Fruit fly (Drosophila melanogaster) Kc167 (cell line): Measurements from ENCODE around the gene CG9801.

ENCODE experiments used
- Myc ChIP-seq: fragments of >200 bp; optimal IDR thresholded peaks from 2 replicates; lab custom pipeline; 2017; ENCODE audit warnings: missing external identifiers
- Sin3A ChIP-seq: fragments of >200 bp; optimal IDR thresholded peaks from 2 replicates; lab custom pipeline; 2018; ENCODE audit warnings: missing external identifiers
- psq ChIP-seq: fragments of >200 bp; optimal IDR thresholded peaks from 2 replicates; lab custom pipeline; 2017; ENCODE audit warnings: missing external identifiers
- ttk ChIP-seq: sonication (Bioruptor generic); optimal IDR thresholded peaks from 2 replicates; lab custom pipeline; 2017; ENCODE audit warnings: missing external identifiers

DNA sequence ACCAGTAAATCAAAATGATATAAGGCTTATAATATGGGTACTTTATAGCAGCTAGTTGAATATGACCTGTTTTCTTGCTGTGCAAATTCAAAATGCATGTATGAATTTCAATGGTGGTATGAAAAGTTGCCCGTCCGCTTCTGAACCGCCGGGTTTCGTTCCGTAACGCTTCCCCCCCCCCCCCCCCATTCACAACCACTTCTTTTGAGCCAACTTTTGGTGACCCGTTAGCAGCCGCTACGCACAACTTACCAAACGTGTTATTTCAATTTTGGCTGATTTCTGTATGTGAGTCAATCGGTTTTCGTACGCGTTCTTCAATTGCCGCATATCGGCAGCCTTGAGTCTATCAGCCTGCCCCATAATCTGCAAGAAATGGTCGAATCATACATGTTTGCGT is 46.3 kb upstream of the CG9801 start:
- TF ChIP-seq psq (lab: Kevin White, UChicago), result no peak
- no peak for TF ChIP-seq Myc
- TF ChIP-seq Sin3A (lab: Kevin White, UChicago), result no peak
- no peak for TF ChIP-seq ttk (lab: Kevin White, UChicago)
